Worm (Caenorhabditis elegans) whole organism, mixed stage, embryonic: ENCODE results near the gene sulp-7.

Source experiments
- M03D4.4 ChIP-seq: sonication (generic microtip); optimal IDR thresholded peaks from 2 replicates; lab custom pipeline; 2017; ENCODE audit warnings: mild to moderate bottlenecking, missing genetic modification characterization, missing compliant biosample characterization
- bed-3 ChIP-seq: fragments of 200-800 bp; sonication (Bioruptor generic); optimal IDR thresholded peaks from 3 replicates; lab custom pipeline; 2018; ENCODE audit warnings: mild to moderate bottlenecking, missing genetic modification characterization, moderate library complexity, missing compliant biosample characterization
- blmp-1 ChIP-seq: fragments of 150-350 bp; optimal IDR thresholded peaks from 2 replicates; lab custom pipeline; 2014; ENCODE audit warnings: missing biosample characterization, missing genetic modification characterization
- ceh-39 ChIP-seq: fragments of 150-350 bp; optimal IDR thresholded peaks from 2 replicates; lab custom pipeline; 2014; ENCODE audit warnings: missing biosample characterization, missing genetic modification characterization
- ceh-43 ChIP-seq: fragments of 200-800 bp; sonication (Bioruptor generic); optimal IDR thresholded peaks from 2 replicates; lab custom pipeline; 2018; ENCODE audit warnings: mild to moderate bottlenecking, missing genetic modification characterization, moderate library complexity, missing compliant biosample characterization
- ceh-83 ChIP-seq: fragments of 200-800 bp; sonication (Bioruptor generic); optimal IDR thresholded peaks from 2 replicates; lab custom pipeline; 2018; ENCODE audit warnings: mild to moderate bottlenecking, missing genetic modification characterization, missing compliant biosample characterization
- ces-1 ChIP-seq: fragments of 150-350 bp; optimal IDR thresholded peaks from 2 replicates; lab custom pipeline; 2014; ENCODE audit warnings: missing biosample characterization, missing genetic modification reagents, missing genetic modification characterization
- cnd-1 ChIP-seq: fragments of 200-800 bp; sonication (Bioruptor generic); optimal IDR thresholded peaks from 2 replicates; lab custom pipeline; 2018; ENCODE audit warnings: mild to moderate bottlenecking, missing genetic modification characterization, missing compliant biosample characterization
- drap-1 ChIP-seq: fragments of 200-800 bp; sonication (Bioruptor generic); optimal IDR thresholded peaks from 3 replicates; lab custom pipeline; 2018; ENCODE audit warnings: mild to moderate bottlenecking, missing genetic modification characterization, missing compliant biosample characterization
- elt-1 ChIP-seq: sonication (generic microtip); optimal IDR thresholded peaks from 2 replicates; lab custom pipeline; 2017; ENCODE audit warnings: missing genetic modification characterization, mild to moderate bottlenecking, missing compliant biosample characterization, antibody characterized with exemption, moderate library complexity, borderline replicate concordance; ENCODE audit not compliant: insufficient read depth
- elt-3 ChIP-seq: fragments of 150-350 bp; optimal IDR thresholded peaks from 2 replicates; lab custom pipeline; 2014; ENCODE audit warnings: missing biosample characterization, missing genetic modification characterization
- flh-1 ChIP-seq: fragments of 200-800 bp; sonication (Bioruptor generic); optimal IDR thresholded peaks from 2 replicates; lab custom pipeline; 2018; ENCODE audit warnings: mild to moderate bottlenecking, missing genetic modification characterization, moderate library complexity, missing compliant biosample characterization
- ham-2 ChIP-seq: fragments of 200-800 bp; sonication (Bioruptor generic); optimal IDR thresholded peaks from 2 replicates; lab custom pipeline; 2018; ENCODE audit warnings: mild to moderate bottlenecking, missing genetic modification characterization, missing compliant biosample characterization
- hlh-1 ChIP-seq: fragments of 150-350 bp; optimal IDR thresholded peaks from 2 replicates; lab custom pipeline; 2014; ENCODE audit warnings: missing biosample characterization, missing genetic modification reagents, missing genetic modification characterization
- lin-13 ChIP-seq: fragments of 150-350 bp; optimal IDR thresholded peaks from 2 replicates; lab custom pipeline; 2014; ENCODE audit warnings: missing biosample characterization, missing genetic modification characterization
- lin-32 ChIP-seq: fragments of 200-800 bp; sonication (Bioruptor generic); optimal IDR thresholded peaks from 2 replicates; lab custom pipeline; 2018; ENCODE audit warnings: mild to moderate bottlenecking, missing genetic modification characterization, missing compliant biosample characterization
- lsy-2 ChIP-seq: fragments of 150-350 bp; optimal IDR thresholded peaks from 2 replicates; lab custom pipeline; 2014; ENCODE audit warnings: missing biosample characterization, missing genetic modification characterization
- mab-5 ChIP-seq: fragments of 150-350 bp; optimal IDR thresholded peaks from 2 replicates; lab custom pipeline; 2014; ENCODE audit warnings: missing biosample characterization, missing genetic modification characterization
- mep-1 ChIP-seq: fragments of 150-350 bp; optimal IDR thresholded peaks from 2 replicates; lab custom pipeline; 2017; ENCODE audit warnings: missing biosample characterization, missing genetic modification reagents, missing genetic modification characterization, inconsistent platforms
- mls-2 ChIP-seq: sonication (generic microtip); optimal IDR thresholded peaks from 2 replicates; lab custom pipeline; 2016; ENCODE audit warnings: mild to moderate bottlenecking, missing genetic modification characterization, moderate library complexity, missing compliant biosample characterization
- nhr-12 ChIP-seq: fragments of 150-350 bp; optimal IDR thresholded peaks from 2 replicates; lab custom pipeline; 2014; ENCODE audit warnings: missing biosample characterization, missing genetic modification characterization
- nhr-2 ChIP-seq: fragments of 150-350 bp; optimal IDR thresholded peaks from 2 replicates; lab custom pipeline; 2014; ENCODE audit warnings: missing biosample characterization, missing genetic modification characterization
- nhr-237 ChIP-seq: fragments of 150-350 bp; optimal IDR thresholded peaks from 2 replicates; lab custom pipeline; 2014; ENCODE audit warnings: missing biosample characterization, missing genetic modification characterization
- nhr-28 ChIP-seq: fragments of 150-350 bp; optimal IDR thresholded peaks from 2 replicates; lab custom pipeline; 2014; ENCODE audit warnings: missing biosample characterization, missing genetic modification characterization
- nhr-76 ChIP-seq: sonication (generic microtip); optimal IDR thresholded peaks from 2 replicates; lab custom pipeline; 2017; ENCODE audit warnings: missing biosample characterization, missing genetic modification characterization
- pha-4 ChIP-seq: fragments of 150-350 bp; optimal IDR thresholded peaks from 2 replicates; lab custom pipeline; 2018; ENCODE audit warnings: missing biosample characterization, missing genetic modification reagents, missing genetic modification characterization
- sem-2 ChIP-seq: fragments of 200-800 bp; sonication (Bioruptor generic); optimal IDR thresholded peaks from 2 replicates; lab custom pipeline; 2018; ENCODE audit warnings: mild to moderate bottlenecking, missing genetic modification characterization, missing compliant biosample characterization
- snpc-4 ChIP-seq: fragments of 150-350 bp; optimal IDR thresholded peaks from 2 replicates; lab custom pipeline; 2014; ENCODE audit warnings: missing biosample characterization, missing genetic modification characterization
- sptf-1 ChIP-seq: sonication (generic microtip); optimal IDR thresholded peaks from 2 replicates; lab custom pipeline; 2017; ENCODE audit warnings: mild to moderate bottlenecking, missing genetic modification characterization, moderate library complexity, missing compliant biosample characterization
- tbx-8 ChIP-seq: fragments of 200-800 bp; sonication (Bioruptor generic); optimal IDR thresholded peaks from 2 replicates; lab custom pipeline; 2018; ENCODE audit warnings: mild to moderate bottlenecking, missing genetic modification characterization, moderate library complexity, missing compliant biosample characterization
- unc-120 ChIP-seq: sonication (generic microtip); optimal IDR thresholded peaks from 2 replicates; lab custom pipeline; 2017; ENCODE audit warnings: missing genetic modification characterization, missing compliant biosample characterization; ENCODE audit not compliant: poor library complexity, severe bottlenecking
- unc-39 ChIP-seq: fragments of 150-350 bp; optimal IDR thresholded peaks from 2 replicates; lab custom pipeline; 2014; ENCODE audit warnings: missing biosample characterization, missing genetic modification characterization
- unc-62 ChIP-seq: fragments of 150-350 bp; optimal IDR thresholded peaks from 2 replicates; lab custom pipeline; 2014; ENCODE audit warnings: missing biosample characterization, missing genetic modification reagents, missing genetic modification characterization
- zip-8 ChIP-seq: fragments of 150-350 bp; optimal IDR thresholded peaks from 2 replicates; lab custom pipeline; 2014; ENCODE audit warnings: missing biosample characterization, missing genetic modification characterization
- ztf-11 ChIP-seq: fragments of 150-350 bp; optimal IDR thresholded peaks from 2 replicates; lab custom pipeline; 2014; ENCODE audit warnings: missing biosample characterization, missing genetic modification characterization

Gene sulp-7

ce11 chrX:11080170-11080728 lies at the start of gene sulp-7:
Gene sulp-7, plus strand, starts transcription at chrX:11080678.
- TF ChIP-seq sem-2 (GFP tag; lab: Kevin White, UChicago) (no peak), mls-2 (tag; lab: Kevin White, UChicago) (no peak), mab-5 (no peak), bed-3 (no peak), nhr-2 (tag; lab: Kevin White, UChicago) (no peak), nhr-28 (tag; lab: Kevin White, UChicago) (no peak), lin-32 (GFP tag; lab: Kevin White, UChicago) (no peak), ceh-39 (tag; lab: Kevin White, UChicago) (no peak), ceh-83 (no peak), nhr-12 (no peak)

ce11 chrX:11031047-11031695 lies 49.3 kb upstream of the sulp-7 start:
- no peak for TF ChIP-seq ceh-83
- peak; percentile 65 for TF ChIP-seq lin-13
- TF ChIP-seq bed-3: no peak
- TF ChIP-seq flh-1 (GFP tag; lab: Kevin White, UChicago): no peak
- no peak for TF ChIP-seq elt-3 (tag; lab: Kevin White, UChicago)
- TF ChIP-seq hlh-1 (tag; lab: Kevin White, UChicago): peak; percentile 91
- TF ChIP-seq zip-8 (tag; lab: Kevin White, UChicago): no peak
- TF ChIP-seq pha-4 (tag; lab: Kevin White, UChicago): peak; percentile 93
- TF ChIP-seq lsy-2 (tag; lab: Kevin White, UChicago): peak; percentile 53
- TF ChIP-seq cnd-1 (tag; lab: Kevin White, UChicago): peak; percentile 82
- TF ChIP-seq nhr-76 (tag; lab: Kevin White, UChicago): no peak
- peak; percentile 46 for TF ChIP-seq mep-1
- TF ChIP-seq nhr-12: no peak
- no peak for TF ChIP-seq snpc-4 (tag; lab: Kevin White, UChicago)
- peak; percentile 86 for TF ChIP-seq ces-1 (GFP tag; lab: Kevin White, UChicago)
- no peak for TF ChIP-seq elt-1 (tag; lab: Kevin White, UChicago)
- TF ChIP-seq ceh-39 (tag; lab: Kevin White, UChicago): peak; percentile 39
- no peak for TF ChIP-seq ceh-43 (GFP tag; lab: Kevin White, UChicago)
- TF ChIP-seq mab-5: no peak
- TF ChIP-seq unc-39 (tag; lab: Kevin White, UChicago): no peak
- peak; percentile 90 for TF ChIP-seq ztf-11 (tag; lab: Kevin White, UChicago)
- peak; percentile 80 for TF ChIP-seq mls-2 (tag; lab: Kevin White, UChicago)
- TF ChIP-seq tbx-8: no peak
- TF ChIP-seq blmp-1: no peak
- no peak for TF ChIP-seq nhr-28 (tag; lab: Kevin White, UChicago)
- peak; percentile 79 for TF ChIP-seq nhr-237
- peak; percentile 86 for TF ChIP-seq unc-62 (GFP tag; lab: Kevin White, UChicago)
- peak; percentile 63 for TF ChIP-seq lin-32 (GFP tag; lab: Kevin White, UChicago)
- TF ChIP-seq sptf-1 (tag; lab: Kevin White, UChicago): peak; percentile 77
- peak; percentile 70 for TF ChIP-seq nhr-2 (tag; lab: Kevin White, UChicago)
- TF ChIP-seq ham-2: peak; percentile 99
- TF ChIP-seq sem-2 (GFP tag; lab: Kevin White, UChicago): no peak
- TF ChIP-seq drap-1: peak; percentile 79
- peak; percentile 23 for TF ChIP-seq unc-120
- peak; percentile 61 for TF ChIP-seq M03D4.4 (tag; lab: Kevin White, UChicago)

DNA sequence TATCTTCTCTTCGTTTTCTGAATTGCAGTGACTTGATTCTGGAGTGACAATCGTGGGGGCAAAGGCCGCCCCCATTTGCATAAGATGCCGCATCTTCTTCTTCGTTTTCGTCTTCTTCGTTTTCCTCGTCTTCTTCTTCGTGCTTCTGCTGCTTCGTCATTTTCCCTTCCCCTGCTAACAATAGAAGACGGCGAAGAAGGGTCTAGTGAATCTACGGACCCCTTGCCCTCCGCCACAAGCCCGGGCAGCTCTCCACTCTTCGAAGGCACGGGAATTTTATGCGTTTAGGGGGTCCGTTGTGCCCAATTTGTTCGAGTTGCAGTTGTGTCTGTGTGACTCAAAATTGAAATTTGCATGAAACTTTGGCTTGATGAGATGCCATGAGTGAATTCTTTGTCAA lies 48.6 kb upstream of the sulp-7 start:
- no peak for TF ChIP-seq snpc-4 (tag; lab: Kevin White, UChicago)
- peak; percentile 68 for TF ChIP-seq ces-1 (GFP tag; lab: Kevin White, UChicago)

ce11 chrX:11032412-11032811 lies 48.1 kb upstream of the sulp-7 start:
- TF ChIP-seq drap-1 (no peak), mep-1 (no peak), mab-5 (no peak), nhr-76 (tag; lab: Kevin White, UChicago) (no peak), pha-4 (tag; lab: Kevin White, UChicago) (no peak), tbx-8 (no peak), elt-1 (tag; lab: Kevin White, UChicago) (no peak), lsy-2 (tag; lab: Kevin White, UChicago) (no peak), unc-120 (no peak), elt-3 (tag; lab: Kevin White, UChicago) (no peak), zip-8 (tag; lab: Kevin White, UChicago) (no peak), nhr-12 (no peak), hlh-1 (tag; lab: Kevin White, UChicago) (no peak), sem-2 (GFP tag; lab: Kevin White, UChicago) (no peak), ham-2 (no peak), nhr-28 (tag; lab: Kevin White, UChicago) (no peak), cnd-1 (tag; lab: Kevin White, UChicago) (no peak), flh-1 (GFP tag; lab: Kevin White, UChicago) (no peak), bed-3 (no peak)
